Fruit fly (Drosophila melanogaster) whole organism, prepupa: Measurements from ENCODE around the gene CG3603.

Experiments used
- Blimp-1 ChIP-seq: fragments of 200-800 bp; sonication (Bioruptor generic); optimal IDR thresholded peaks from 3 replicates; lab custom pipeline; 2017; ENCODE audit warnings: missing biosample characterization, missing genetic modification characterization, mild to moderate bottlenecking, moderate library complexity, missing genetic modification reagents
- CG10631 ChIP-seq: fragments of 200-800 bp; sonication (Bioruptor generic); optimal IDR thresholded peaks from 2 replicates; lab custom pipeline; 2016; ENCODE audit warnings: missing biosample characterization, missing genetic modification characterization
- CG10669 ChIP-seq: fragments of 200-800 bp; sonication (Bioruptor generic); optimal IDR thresholded peaks from 3 replicates; lab custom pipeline; 2018; ENCODE audit warnings: missing biosample characterization, mild to moderate bottlenecking, missing genetic modification characterization, moderate library complexity
- CG11902 ChIP-seq: fragments of 200-800 bp; sonication (Bioruptor generic); optimal IDR thresholded peaks from 3 replicates; lab custom pipeline; 2016; ENCODE audit warnings: missing biosample characterization, missing genetic modification characterization
- CG15336 ChIP-seq: fragments of 200-800 bp; sonication (Bioruptor generic); IDR thresholded peaks from 2 replicates; pipeline ENCODE4 v1.3.6; 2022; ENCODE audit warnings: missing biosample characterization, missing genetic modification characterization
- CG3032 ChIP-seq: fragments of 200-800 bp; optimal IDR thresholded peaks from 2 replicates; lab custom pipeline; 2019; ENCODE audit warnings: missing biosample characterization, mild to moderate bottlenecking, missing genetic modification characterization, moderate library complexity
- CG31627 ChIP-seq: fragments of 200-800 bp; sonication (Bioruptor generic); optimal IDR thresholded peaks from 3 replicates; lab custom pipeline; 2016; ENCODE audit warnings: missing biosample characterization, missing genetic modification characterization
- CG32006 ChIP-seq: fragments of 200-800 bp; sonication (Bioruptor generic); optimal IDR thresholded peaks from 3 replicates; lab custom pipeline; 2017; ENCODE audit warnings: missing biosample characterization, mild to moderate bottlenecking, missing genetic modification characterization
- CG34406 ChIP-seq: fragments of 200-800 bp; sonication (Bioruptor generic); optimal IDR thresholded peaks from 3 replicates; lab custom pipeline; 2016; ENCODE audit warnings: missing biosample characterization, missing genetic modification characterization
- CG3919 ChIP-seq: fragments of 200-800 bp; sonication (Bioruptor generic); optimal IDR thresholded peaks from 3 replicates; lab custom pipeline; 2016; ENCODE audit warnings: missing biosample characterization, missing genetic modification characterization
- CG6163 ChIP-seq: fragments of 200-800 bp; sonication (Bioruptor generic); IDR thresholded peaks from 3 replicates; pipeline ENCODE4 v1.3.6; 2022; ENCODE audit warnings: missing biosample characterization, missing genetic modification characterization
- CG6808 ChIP-seq: fragments of 200-800 bp; sonication (Bioruptor generic); optimal IDR thresholded peaks from 3 replicates; lab custom pipeline; 2017; ENCODE audit warnings: missing biosample characterization, missing genetic modification characterization, mild to moderate bottlenecking, moderate library complexity, missing genetic modification reagents
- CG6854 ChIP-seq: fragments of 200-800 bp; sonication (Bioruptor generic); optimal IDR thresholded peaks from 2 replicates; lab custom pipeline; 2017; ENCODE audit warnings: missing biosample characterization, mild to moderate bottlenecking, missing genetic modification characterization
- CG7368 ChIP-seq: fragments of 200-800 bp; sonication (Bioruptor generic); optimal IDR thresholded peaks from 3 replicates; lab custom pipeline; 2016; ENCODE audit warnings: missing biosample characterization, missing genetic modification characterization
- CG8119 ChIP-seq: fragments of 200-800 bp; sonication (Bioruptor generic); IDR thresholded peaks from 3 replicates; pipeline ENCODE4 v1.3.6; 2022; ENCODE audit warnings: missing biosample characterization, missing genetic modification characterization
- CG8319 ChIP-seq: fragments of 200-800 bp; sonication (Bioruptor generic); optimal IDR thresholded peaks from 3 replicates; lab custom pipeline; 2016; ENCODE audit warnings: missing biosample characterization, missing genetic modification characterization
- CG8632 ChIP-seq: fragments of 200-800 bp; sonication (Bioruptor generic); optimal IDR thresholded peaks from 3 replicates; lab custom pipeline; 2016; ENCODE audit warnings: missing biosample characterization, missing genetic modification characterization
- Eip75B ChIP-seq: fragments of 200-800 bp; sonication (Bioruptor generic); optimal IDR thresholded peaks from 3 replicates; lab custom pipeline; 2016; ENCODE audit warnings: missing biosample characterization, missing genetic modification characterization
- Eip78C ChIP-seq: fragments of 200-800 bp; sonication (Bioruptor generic); peaks from one replicate; lab custom pipeline; 2016; ENCODE audit warnings: missing biosample characterization, missing genetic modification characterization
- Ets21C ChIP-seq: fragments of 200-800 bp; sonication (Bioruptor generic); optimal IDR thresholded peaks from 3 replicates; lab custom pipeline; 2016; ENCODE audit warnings: missing biosample characterization, missing genetic modification characterization
- Hr4 ChIP-seq: fragments of 200-800 bp; sonication (Bioruptor generic); optimal IDR thresholded peaks from 3 replicates; lab custom pipeline; 2016; ENCODE audit warnings: missing biosample characterization, missing genetic modification characterization
- Lpt ChIP-seq: fragments of 200-800 bp; sonication (Bioruptor generic); optimal IDR thresholded peaks from 3 replicates; lab custom pipeline; 2016; ENCODE audit warnings: missing biosample characterization, missing genetic modification characterization
- Met ChIP-seq: fragments of 200-800 bp; sonication (Bioruptor generic); optimal IDR thresholded peaks from 3 replicates; lab custom pipeline; 2016; ENCODE audit warnings: missing biosample characterization, missing genetic modification characterization
- OdsH ChIP-seq: fragments of 200-800 bp; sonication (Bioruptor generic); optimal IDR thresholded peaks from 3 replicates; lab custom pipeline; 2016; ENCODE audit warnings: missing biosample characterization, missing genetic modification characterization
- Smox ChIP-seq: fragments of 200-800 bp; sonication (Bioruptor generic); optimal IDR thresholded peaks from 3 replicates; lab custom pipeline; 2016; ENCODE audit warnings: missing biosample characterization, missing genetic modification characterization
- achi ChIP-seq: fragments of 200-800 bp; sonication (Bioruptor generic); optimal IDR thresholded peaks from 3 replicates; lab custom pipeline; 2016; ENCODE audit warnings: missing biosample characterization, missing genetic modification characterization
- acj6 ChIP-seq: fragments of 200-800 bp; sonication (Bioruptor generic); optimal IDR thresholded peaks from 3 replicates; lab custom pipeline; 2016; ENCODE audit warnings: missing biosample characterization, missing genetic modification characterization
- cyc ChIP-seq: fragments of 200-800 bp; sonication (Bioruptor generic); optimal IDR thresholded peaks from 3 replicates; lab custom pipeline; 2016; ENCODE audit warnings: missing biosample characterization, missing genetic modification characterization
- dac ChIP-seq: fragments of 200-800 bp; sonication (Bioruptor generic); optimal IDR thresholded peaks from 2 replicates; lab custom pipeline; 2017; ENCODE audit warnings: missing biosample characterization, mild to moderate bottlenecking, missing genetic modification characterization
- dsx ChIP-seq: fragments of 200-800 bp; optimal IDR thresholded peaks from 3 replicates; lab custom pipeline; 2019; ENCODE audit warnings: missing biosample characterization, mild to moderate bottlenecking, missing genetic modification characterization, moderate library complexity; ENCODE audit not compliant: poor library complexity, severe bottlenecking
- esn ChIP-seq: fragments of 200-800 bp; sonication (Bioruptor generic); optimal IDR thresholded peaks from 2 replicates; lab custom pipeline; 2016; ENCODE audit warnings: missing biosample characterization, mild to moderate bottlenecking, missing genetic modification characterization, moderate library complexity
- lz ChIP-seq: fragments of 200-800 bp; sonication (Bioruptor generic); optimal IDR thresholded peaks from 3 replicates; lab custom pipeline; 2016; ENCODE audit warnings: missing biosample characterization, missing genetic modification characterization
- net ChIP-seq: fragments of 200-800 bp; sonication (Bioruptor generic); optimal IDR thresholded peaks from 3 replicates; lab custom pipeline; 2016; ENCODE audit warnings: missing biosample characterization, missing genetic modification characterization
- pdm3 ChIP-seq: fragments of 200-800 bp; sonication (Bioruptor generic); optimal IDR thresholded peaks from 3 replicates; lab custom pipeline; 2016; ENCODE audit warnings: missing biosample characterization, missing genetic modification characterization
- spab ChIP-seq: fragments of 200-800 bp; sonication (Bioruptor generic); optimal IDR thresholded peaks from 2 replicates; lab custom pipeline; 2017; ENCODE audit warnings: missing biosample characterization, mild to moderate bottlenecking, missing genetic modification characterization, missing genetic modification reagents
- ss ChIP-seq, 2 experiments: fragments of 200-800 bp; sonication (Bioruptor generic); optimal IDR thresholded peaks; 2 replicates in 1 of 2; 3 replicates in 1 of 2; lab custom pipeline; 2017 to 2018; ENCODE audit warnings: mild to moderate bottlenecking in 2 of 2, missing biosample characterization in 2 of 2, missing genetic modification characterization in 2 of 2, moderate library complexity in 1 of 2
- svp ChIP-seq: fragments of 200-800 bp; sonication (Bioruptor generic); peaks from one replicate; lab custom pipeline; 2016; ENCODE audit warnings: missing biosample characterization, missing genetic modification characterization
- topi ChIP-seq: fragments of 200-800 bp; sonication (Bioruptor generic); optimal IDR thresholded peaks from 3 replicates; lab custom pipeline; 2016; ENCODE audit warnings: missing biosample characterization, missing genetic modification characterization

Gene CG3603

DNA sequence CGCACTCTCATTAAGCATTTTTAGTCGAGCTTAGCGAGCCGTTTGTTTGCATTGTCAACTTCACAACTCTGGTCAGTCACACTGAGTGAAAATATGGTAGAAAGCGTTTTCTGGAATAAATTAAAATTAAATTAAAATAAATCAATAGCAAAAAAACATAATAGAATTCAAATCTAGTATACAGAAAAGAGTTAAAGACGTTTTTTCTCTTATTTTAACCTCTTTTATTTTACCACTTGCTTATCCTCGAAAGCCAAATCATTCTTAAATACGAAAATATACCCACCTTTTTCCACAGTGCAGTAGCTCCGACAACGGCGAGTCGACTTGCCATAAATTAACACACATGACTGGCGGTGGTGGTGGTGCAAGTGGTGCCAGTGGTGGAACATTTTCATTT lies 3.8 kb downstream of the CG3603 start:
- TF ChIP-seq topi (GFP tag; lab: Kevin White, UChicago) = peak; percentile 22
- TF ChIP-seq cyc (GFP tag; lab: Kevin White, UChicago) = peak; percentile 9
- TF ChIP-seq CG8119 = peak; percentile 47; the same call in 1 of the 3 replicates
- peak; percentile 42 for TF ChIP-seq CG32006 (GFP tag; lab: Kevin White, UChicago)
- 0 out of 2 replicates have a peak, but pooled peaks have one; percentile 24 for TF ChIP-seq CG15336 (GFP tag; lab: Robert Waterston, UW)
- TF ChIP-seq Hr4 (GFP tag; lab: Kevin White, UChicago) = peak; percentile 18
- peak; percentile 0 for TF ChIP-seq CG10631
- TF ChIP-seq net (GFP tag; lab: Kevin White, UChicago) = no peak
- TF ChIP-seq CG6854 = no peak
- TF ChIP-seq lz (GFP tag; lab: Kevin White, UChicago) = peak; percentile 2
- peak; percentile 6 for TF ChIP-seq Met
- peak; percentile 40 for TF ChIP-seq esn (GFP tag; lab: Kevin White, UChicago)
- no peak for TF ChIP-seq Lpt (GFP tag; lab: Kevin White, UChicago)
- TF ChIP-seq Smox (GFP tag; lab: Kevin White, UChicago) = peak; percentile 14
- peak; percentile 82 for TF ChIP-seq Eip78C (GFP tag; lab: Kevin White, UChicago)
- TF ChIP-seq CG6808 (GFP tag; lab: Kevin White, UChicago) = no peak
- TF ChIP-seq OdsH (GFP tag; lab: Kevin White, UChicago) = peak; percentile 40
- TF ChIP-seq acj6 (GFP tag; lab: Kevin White, UChicago) = peak; percentile 9
- TF ChIP-seq achi (GFP tag; lab: Kevin White, UChicago) = peak; percentile 12
- peak; percentile 3 for TF ChIP-seq CG8632 (GFP tag; lab: Kevin White, UChicago)
- TF ChIP-seq CG31627 (GFP tag; lab: Kevin White, UChicago) = peak; percentile 21
- TF ChIP-seq svp = peak; percentile 71
- TF ChIP-seq CG10669 = peak; percentile 9
- TF ChIP-seq Ets21C (GFP tag; lab: Kevin White, UChicago) = peak; percentile 0
- TF ChIP-seq CG7368 (GFP tag; lab: Kevin White, UChicago) = no peak
- TF ChIP-seq ss (GFP tag; optimal IDR thresholded peaks at IDR 0.05; lab: Kevin White, UChicago) = peak in 1 of 2 experiments; percentile 9
- no peak for TF ChIP-seq pdm3
- TF ChIP-seq CG8319 (GFP tag; lab: Kevin White, UChicago) = no peak
- no peak for TF ChIP-seq CG11902 (GFP tag; lab: Kevin White, UChicago)
- no peak for TF ChIP-seq CG3032 (tag; lab: Kevin White, UChicago)

DNA sequence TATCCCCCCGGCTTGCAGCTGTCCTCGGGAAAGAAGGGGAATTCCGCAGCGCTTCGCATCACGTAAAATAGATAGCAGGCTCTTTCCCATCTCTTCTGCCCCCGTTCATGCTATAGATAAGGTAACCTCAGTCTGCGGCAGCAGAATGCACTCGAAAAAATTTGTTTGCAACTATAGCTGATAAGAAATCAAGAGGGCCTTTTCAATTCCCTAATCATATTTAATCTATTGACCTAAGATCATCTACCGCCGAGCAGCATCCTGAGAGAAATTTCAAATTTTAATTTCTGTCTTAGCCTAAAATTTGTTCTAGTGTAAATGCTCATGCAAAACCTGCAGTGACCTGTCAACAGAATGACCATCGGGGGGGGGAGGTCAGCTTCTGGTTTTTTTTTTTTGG lies 8.8 kb downstream of the CG3603 start:
- TF ChIP-seq spab = no peak
- TF ChIP-seq CG3919 = peak; percentile 11
- TF ChIP-seq esn (GFP tag; lab: Kevin White, UChicago) = peak; percentile 3
- TF ChIP-seq svp = peak; percentile 38
- no peak for TF ChIP-seq CG34406
- peak; percentile 54 for TF ChIP-seq Eip78C (GFP tag; lab: Kevin White, UChicago)
- no peak for TF ChIP-seq dsx (GFP tag; lab: Kevin White, UChicago)
- TF ChIP-seq Met = peak; percentile 17
- TF ChIP-seq CG10631 = no peak
- TF ChIP-seq Lpt (GFP tag; lab: Kevin White, UChicago) = no peak
- TF ChIP-seq Eip75B (GFP tag; lab: Kevin White, UChicago) = peak; percentile 8
- no peak for TF ChIP-seq Hr4 (GFP tag; lab: Kevin White, UChicago)

DNA sequence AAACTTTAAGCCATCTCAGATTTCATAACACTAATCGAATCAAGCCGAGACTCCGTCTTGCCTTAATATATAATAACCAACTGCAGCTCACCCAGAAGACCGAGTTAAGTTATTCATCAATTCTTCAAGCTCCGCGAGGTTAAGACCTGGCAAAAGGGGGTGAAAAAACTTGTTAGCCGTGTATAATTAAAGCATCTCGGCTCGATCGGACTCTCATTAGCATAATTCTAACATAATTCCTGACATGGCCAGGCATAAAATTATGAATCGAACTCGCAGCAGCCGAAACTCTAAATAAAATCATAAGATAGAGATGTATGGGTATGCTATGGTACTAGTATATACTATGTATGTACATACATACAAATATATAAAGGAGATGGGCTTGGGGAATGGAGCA lies 15.3 kb downstream of the CG3603 start:
- TF ChIP-seq CG11902 (GFP tag; lab: Kevin White, UChicago) = no peak
- no peak for TF ChIP-seq CG6163 (GFP tag; lab: Robert Waterston, UW)
- TF ChIP-seq Blimp-1 = no peak
- no peak for TF ChIP-seq Hr4 (GFP tag; lab: Kevin White, UChicago)
- no peak for TF ChIP-seq CG3919
- TF ChIP-seq ss (GFP tag; optimal IDR thresholded peaks at IDR 0.05; lab: Kevin White, UChicago) = no peak
- no peak for TF ChIP-seq dac
